Worm (Caenorhabditis elegans) whole organism, L1 larva: ENCODE data around the gene zipt-2.1.

Experiments
- C04F5.9 ChIP-seq: sonication (generic microtip); optimal IDR thresholded peaks from 2 replicates; lab custom pipeline; 2016; ENCODE audit warnings: missing genetic modification characterization, missing compliant biosample characterization
- C16A3.4 ChIP-seq: fragments of 150-350 bp; optimal IDR thresholded peaks from 2 replicates; lab custom pipeline; 2014; ENCODE audit warnings: missing biosample characterization, missing genetic modification characterization
- C34B4.2 ChIP-seq: sonication (generic microtip); optimal IDR thresholded peaks from 2 replicates; lab custom pipeline; 2017; ENCODE audit warnings: mild to moderate bottlenecking, missing genetic modification characterization, missing compliant biosample characterization
- Y116A8C.19 ChIP-seq: sonication (generic microtip); optimal IDR thresholded peaks from 2 replicates; lab custom pipeline; 2016; ENCODE audit warnings: missing compliant biosample characterization, missing genetic modification characterization, borderline replicate concordance
- alr-1 ChIP-seq: fragments of 200-800 bp; sonication (Bioruptor generic); optimal IDR thresholded peaks from 2 replicates; lab custom pipeline; 2018; ENCODE audit warnings: borderline replicate concordance, mild to moderate bottlenecking, missing genetic modification characterization, missing compliant biosample characterization
- blmp-1 ChIP-seq: fragments of 150-350 bp; optimal IDR thresholded peaks from 2 replicates; lab custom pipeline; 2014; ENCODE audit warnings: missing biosample characterization, missing genetic modification characterization
- ceh-63 ChIP-seq: fragments of 200-800 bp; sonication (Bioruptor generic); optimal IDR thresholded peaks from 2 replicates; lab custom pipeline; 2018; ENCODE audit warnings: mild to moderate bottlenecking, missing genetic modification characterization, missing compliant biosample characterization
- ceh-8 ChIP-seq: fragments of 200-800 bp; sonication (Bioruptor generic); optimal IDR thresholded peaks from 2 replicates; lab custom pipeline; 2018; ENCODE audit warnings: mild to moderate bottlenecking, missing genetic modification characterization, moderate library complexity, missing compliant biosample characterization
- ceh-82 ChIP-seq, 3 experiments: fragments of 150-350 bp in 1 of 3; sonication (generic microtip) in 2 of 3; optimal IDR thresholded peaks; 2 replicates each; lab custom pipeline; 2014 to 2017; ENCODE audit warnings: missing biosample characterization in 3 of 3, missing genetic modification characterization in 3 of 3
- ceh-88 ChIP-seq: fragments of 200-800 bp; sonication (Bioruptor generic); IDR thresholded peaks from 2 replicates; pipeline ENCODE4 v1.3.6; 2022; ENCODE audit warnings: missing genetic modification characterization, missing compliant biosample characterization
- ceh-90 ChIP-seq: sonication (generic microtip); optimal IDR thresholded peaks from 2 replicates; lab custom pipeline; 2016; ENCODE audit warnings: missing genetic modification characterization, missing compliant biosample characterization
- ces-1 ChIP-seq: fragments of 150-350 bp; optimal IDR thresholded peaks from 2 replicates; lab custom pipeline; 2014; ENCODE audit warnings: missing biosample characterization, missing genetic modification reagents, missing genetic modification characterization
- dsc-1 ChIP-seq: sonication (generic microtip); optimal IDR thresholded peaks from 2 replicates; lab custom pipeline; 2016; ENCODE audit warnings: mild to moderate bottlenecking, missing genetic modification characterization, missing compliant biosample characterization
- efl-1 ChIP-seq, 4 experiments: fragments of 150-350 bp; optimal IDR thresholded peaks in 3 of 4; peaks in 1 of 4; 1 replicate in 1 of 4; 2 replicates in 3 of 4; lab custom pipeline; 2014; ENCODE audit warnings: missing biosample characterization in 2 of 4, missing genetic modification characterization in 2 of 4, missing genetic modification reagents in 2 of 4
- efl-3 ChIP-seq: fragments of 200-800 bp; sonication (Bioruptor generic); optimal IDR thresholded peaks from 2 replicates; lab custom pipeline; 2018; ENCODE audit warnings: mild to moderate bottlenecking, missing genetic modification characterization, missing compliant biosample characterization
- elt-3 ChIP-seq, 6 experiments: fragments of 150-350 bp in 1 of 6; sonication (generic microtip); optimal IDR thresholded peaks; 2 replicates each; lab custom pipeline; 2017 to 2018; ENCODE audit warnings: missing biosample characterization in 6 of 6, missing genetic modification characterization in 6 of 6, inconsistent platforms in 1 of 6
- ets-5 ChIP-seq: fragments of 200-800 bp; sonication (Bioruptor generic); IDR thresholded peaks from 2 replicates; pipeline ENCODE4 v1.3.6; 2022; ENCODE audit warnings: missing genetic modification characterization, missing compliant biosample characterization
- fkh-10 ChIP-seq: sonication (generic microtip); optimal IDR thresholded peaks from 2 replicates; lab custom pipeline; 2017; ENCODE audit warnings: missing biosample characterization, missing genetic modification reagents, missing genetic modification characterization
- fkh-8 ChIP-seq: sonication (generic microtip); optimal IDR thresholded peaks from 2 replicates; lab custom pipeline; 2016; ENCODE audit warnings: mild to moderate bottlenecking, missing genetic modification characterization, missing compliant biosample characterization
- jun-1 ChIP-seq: fragments of 150-350 bp; optimal IDR thresholded peaks from 2 replicates; lab custom pipeline; 2014; ENCODE audit warnings: missing biosample characterization, missing genetic modification reagents, missing genetic modification characterization
- lin-13 ChIP-seq: fragments of 150-350 bp; optimal IDR thresholded peaks from 2 replicates; lab custom pipeline; 2014; ENCODE audit warnings: missing biosample characterization, missing genetic modification reagents, missing genetic modification characterization
- lin-14 ChIP-seq: fragments of 200-800 bp; sonication (Bioruptor generic); optimal IDR thresholded peaks from 2 replicates; lab custom pipeline; 2018; ENCODE audit warnings: mild to moderate bottlenecking, missing genetic modification characterization, moderate library complexity, missing compliant biosample characterization
- lin-35 ChIP-seq, 2 experiments: fragments of 150-350 bp; optimal IDR thresholded peaks; 2 replicates each; lab custom pipeline; 2014; ENCODE audit warnings: missing biosample characterization in 2 of 2, missing genetic modification characterization in 2 of 2, missing genetic modification reagents in 2 of 2
- lin-39 ChIP-seq: fragments of 150-350 bp; optimal IDR thresholded peaks from 2 replicates; lab custom pipeline; 2014; ENCODE audit warnings: missing biosample characterization, missing genetic modification reagents, missing genetic modification characterization
- lsy-2 ChIP-seq, 2 experiments: fragments of 150-350 bp; optimal IDR thresholded peaks; 2 replicates each; lab custom pipeline; 2014; ENCODE audit warnings: missing biosample characterization in 2 of 2, missing genetic modification characterization in 2 of 2
- mab-9 ChIP-seq: fragments of 200-800 bp; sonication (Bioruptor generic); IDR thresholded peaks from 2 replicates; pipeline ENCODE4 v1.3.6; 2022; ENCODE audit warnings: missing genetic modification reagents, missing genetic modification characterization, missing compliant biosample characterization
- mdl-1 ChIP-seq, 2 experiments: fragments of 150-350 bp; optimal IDR thresholded peaks; 2 replicates each; lab custom pipeline; 2014 to 2017; ENCODE audit warnings: missing biosample characterization in 2 of 2, missing genetic modification characterization in 2 of 2, inconsistent platforms in 1 of 2
- nhr-11 ChIP-seq: fragments of 150-350 bp; optimal IDR thresholded peaks from 2 replicates; lab custom pipeline; 2014; ENCODE audit warnings: missing biosample characterization, missing genetic modification characterization
- nhr-19 ChIP-seq: fragments of 200-800 bp; sonication (Bioruptor generic); conservative IDR thresholded peaks from 2 replicates; pipeline ENCODE4 v1.3.6; 2022; ENCODE audit warnings: missing genetic modification characterization, missing compliant biosample characterization
- nhr-20 ChIP-seq: sonication (generic microtip); optimal IDR thresholded peaks from 2 replicates; lab custom pipeline; 2016; ENCODE audit warnings: mild to moderate bottlenecking, missing genetic modification characterization, missing compliant biosample characterization
- nhr-28 ChIP-seq: fragments of 150-350 bp; optimal IDR thresholded peaks from 2 replicates; lab custom pipeline; 2014; ENCODE audit warnings: missing biosample characterization, missing genetic modification characterization
- nhr-76 ChIP-seq: sonication (generic microtip); optimal IDR thresholded peaks from 2 replicates; lab custom pipeline; 2017; ENCODE audit warnings: missing biosample characterization, missing genetic modification characterization
- nhr-77 ChIP-seq: fragments of 150-350 bp; optimal IDR thresholded peaks from 2 replicates; lab custom pipeline; 2014; ENCODE audit warnings: missing biosample characterization, missing genetic modification characterization
- nhr-84 ChIP-seq: sonication (generic microtip); optimal IDR thresholded peaks from 2 replicates; lab custom pipeline; 2017; ENCODE audit warnings: missing biosample characterization, missing genetic modification characterization
- nhr-85 ChIP-seq: sonication (generic microtip); peaks from one replicate; lab custom pipeline; 2016; ENCODE audit warnings: missing genetic modification characterization, inconsistent platforms, missing compliant biosample characterization
- pax-3 ChIP-seq: fragments of 200-800 bp; sonication (Bioruptor generic); optimal IDR thresholded peaks from 2 replicates; lab custom pipeline; 2018; ENCODE audit warnings: mild to moderate bottlenecking, missing genetic modification characterization, moderate library complexity, missing compliant biosample characterization
- pqm-1 ChIP-seq: sonication (generic microtip); optimal IDR thresholded peaks from 3 replicates; lab custom pipeline; 2017; ENCODE audit warnings: missing biosample characterization, missing genetic modification characterization
- rnt-1 ChIP-seq: sonication (generic microtip); optimal IDR thresholded peaks from 2 replicates; lab custom pipeline; 2016; ENCODE audit warnings: mild to moderate bottlenecking, missing genetic modification characterization, moderate library complexity, missing compliant biosample characterization
- snu-23 ChIP-seq: sonication (generic microtip); optimal IDR thresholded peaks from 2 replicates; lab custom pipeline; 2016; ENCODE audit warnings: missing genetic modification characterization, missing compliant biosample characterization
- sox-4 ChIP-seq: sonication (generic microtip); optimal IDR thresholded peaks from 2 replicates; lab custom pipeline; 2016; ENCODE audit warnings: missing genetic modification characterization, missing compliant biosample characterization
- sup-37 ChIP-seq: fragments of 200-800 bp; sonication (Bioruptor generic); optimal IDR thresholded peaks from 2 replicates; lab custom pipeline; 2018; ENCODE audit warnings: mild to moderate bottlenecking, missing genetic modification characterization, missing compliant biosample characterization
- tbx-2 ChIP-seq: sonication (generic microtip); optimal IDR thresholded peaks from 2 replicates; lab custom pipeline; 2016; ENCODE audit warnings: missing genetic modification characterization, missing compliant biosample characterization
- tlp-1 ChIP-seq: fragments of 150-350 bp; optimal IDR thresholded peaks from 2 replicates; lab custom pipeline; 2014; ENCODE audit warnings: missing biosample characterization, missing genetic modification characterization
- unc-130 ChIP-seq: fragments of 150-350 bp; optimal IDR thresholded peaks from 2 replicates; lab custom pipeline; 2017; ENCODE audit warnings: missing biosample characterization, missing genetic modification characterization, inconsistent platforms
- unc-30 ChIP-seq: sonication (generic microtip); optimal IDR thresholded peaks from 2 replicates; lab custom pipeline; 2017; ENCODE audit warnings: missing biosample characterization, missing genetic modification characterization
- unc-62 ChIP-seq: fragments of 150-350 bp; optimal IDR thresholded peaks from 2 replicates; lab custom pipeline; 2014; ENCODE audit warnings: missing biosample characterization, missing genetic modification reagents, missing genetic modification characterization
- unc-86 ChIP-seq: sonication (generic microtip); optimal IDR thresholded peaks from 2 replicates; lab custom pipeline; 2016; ENCODE audit warnings: missing genetic modification characterization, missing compliant biosample characterization
- unc-98 ChIP-seq: fragments of 200-800 bp; sonication (Bioruptor generic); IDR thresholded peaks from 2 replicates; pipeline ENCODE4 v1.3.6; 2022; ENCODE audit warnings: missing genetic modification characterization, missing compliant biosample characterization
- vab-15 ChIP-seq: sonication (generic microtip); optimal IDR thresholded peaks from 2 replicates; lab custom pipeline; 2017; ENCODE audit warnings: missing genotype, mild to moderate bottlenecking, missing genetic modification characterization, missing compliant biosample characterization
- ztf-4 ChIP-seq: fragments of 150-350 bp; optimal IDR thresholded peaks from 2 replicates; lab custom pipeline; 2014; ENCODE audit warnings: missing biosample characterization, missing genetic modification characterization

The zipt-2.1 gene

ce11 chrIV:10782014-10782413 lies 17.4 kb upstream of the zipt-2.1 start (continued):
- TF ChIP-seq unc-130 (tag; lab: Kevin White, UChicago) = peak; percentile 29
- no peak for TF ChIP-seq lin-39 (tag; lab: Kevin White, UChicago)
- no peak for TF ChIP-seq nhr-11 (tag; lab: Kevin White, UChicago)
- TF ChIP-seq nhr-85 = peak; percentile 95
- TF ChIP-seq mdl-1 (tag; optimal IDR thresholded peaks at IDR 0.05; lab: Kevin White, UChicago) = peak in 1 of 2 experiments; percentile 93
- no peak for TF ChIP-seq alr-1 (tag; lab: Kevin White, UChicago)
- peak; percentile 65 for TF ChIP-seq nhr-19 (GFP tag; lab: Robert Waterston, UW)
- TF ChIP-seq nhr-28 = no peak
- TF ChIP-seq snu-23 (GFP tag; lab: Kevin White, UChicago) = peak; percentile 62
- TF ChIP-seq ceh-82 (tag; optimal IDR thresholded peaks at IDR 0.05; lab: Kevin White, UChicago) = no peak
- no peak for TF ChIP-seq mab-9 (GFP tag; lab: Robert Waterston, UW)
- TF ChIP-seq C04F5.9 (tag; lab: Kevin White, UChicago) = no peak
- TF ChIP-seq jun-1 (tag; lab: Kevin White, UChicago) = no peak
- TF ChIP-seq nhr-77 (tag; lab: Kevin White, UChicago) = no peak
- TF ChIP-seq C34B4.2 (tag; lab: Kevin White, UChicago) = no peak
- no peak for TF ChIP-seq ceh-90
- TF ChIP-seq ceh-63 = no peak
- no peak for TF ChIP-seq tlp-1 (tag; lab: Kevin White, UChicago)
- TF ChIP-seq unc-62 (GFP tag; lab: Kevin White, UChicago) = no peak
- no peak for TF ChIP-seq ceh-88 (GFP tag; lab: Robert Waterston, UW)
- TF ChIP-seq tbx-2 (tag; lab: Kevin White, UChicago) = peak; percentile 62
- no peak for TF ChIP-seq pax-3
- no peak for TF ChIP-seq Y116A8C.19 (tag; lab: Kevin White, UChicago)
- no peak for TF ChIP-seq ceh-8
- no peak for TF ChIP-seq vab-15 (tag; lab: Kevin White, UChicago)
- TF ChIP-seq C16A3.4 = peak; percentile 20
- TF ChIP-seq unc-30 (tag; lab: Kevin White, UChicago) = no peak
- no peak for TF ChIP-seq ets-5
- TF ChIP-seq dsc-1 (tag; lab: Kevin White, UChicago) = no peak
- no peak for TF ChIP-seq ztf-4 (tag; lab: Kevin White, UChicago)
- TF ChIP-seq lin-35 (GFP tag; optimal IDR thresholded peaks at IDR 0.05; lab: Kevin White, UChicago) = peak in 1 of 2 experiments; percentile 62
- peak; percentile 66 for TF ChIP-seq lin-14 (GFP tag; lab: Kevin White, UChicago)
- no peak for TF ChIP-seq efl-3 (GFP tag; lab: Kevin White, UChicago)
- no peak for TF ChIP-seq sox-4 (tag; lab: Kevin White, UChicago)
- no peak for TF ChIP-seq nhr-84 (tag; lab: Kevin White, UChicago)
- TF ChIP-seq unc-86 = no peak
- no peak for TF ChIP-seq efl-1 (optimal IDR thresholded peaks at IDR 0.05; lab: Kevin White, UChicago)
- peak in 1 of 2 experiments; percentile 89 for TF ChIP-seq efl-1 (GFP tag; optimal IDR thresholded peaks at IDR 0.05 in 1 of 2; lab: Kevin White, UChicago)
- no peak for TF ChIP-seq pqm-1

- TF ChIP-seq tbx-2 (tag; lab: Kevin White, UChicago) = peak; percentile 24
- no peak for TF ChIP-seq ceh-63
- peak in 5 of 6 experiments; percentile 18 to 91 (median 49) for TF ChIP-seq elt-3 (tag; optimal IDR thresholded peaks at IDR 0.05; lab: Kevin White, UChicago)
- TF ChIP-seq rnt-1 = no peak
- TF ChIP-seq lin-13 (GFP tag; lab: Kevin White, UChicago) = no peak
- no peak for TF ChIP-seq fkh-8 (tag; lab: Kevin White, UChicago)
- no peak for TF ChIP-seq efl-3 (GFP tag; lab: Kevin White, UChicago)
- TF ChIP-seq nhr-20 (tag; lab: Kevin White, UChicago) = peak; percentile 66
- peak; percentile 34 for TF ChIP-seq snu-23 (GFP tag; lab: Kevin White, UChicago)
- TF ChIP-seq ceh-88 (GFP tag; lab: Robert Waterston, UW) = no peak
- TF ChIP-seq sox-4 (tag; lab: Kevin White, UChicago) = no peak
- TF ChIP-seq alr-1 (tag; lab: Kevin White, UChicago) = no peak
- no peak for TF ChIP-seq unc-62 (GFP tag; lab: Kevin White, UChicago)
- no peak for TF ChIP-seq unc-98 (GFP tag; lab: Robert Waterston, UW)
- TF ChIP-seq dsc-1 (tag; lab: Kevin White, UChicago) = no peak
- TF ChIP-seq fkh-10 = no peak
- peak; percentile 72 for TF ChIP-seq blmp-1 (tag; lab: Kevin White, UChicago)
- TF ChIP-seq lsy-2 (tag; optimal IDR thresholded peaks at IDR 0.05; lab: Kevin White, UChicago) = peak in 1 of 2 experiments; percentile 23
- peak in 1 of 2 experiments; percentile 27 for TF ChIP-seq mdl-1 (tag; optimal IDR thresholded peaks at IDR 0.05; lab: Kevin White, UChicago)
- peak; percentile 90 for TF ChIP-seq nhr-85
- TF ChIP-seq sup-37 = no peak
- peak; percentile 38; the same call in 1 of the 2 replicates for TF ChIP-seq nhr-19 (GFP tag; lab: Robert Waterston, UW)
- no peak for TF ChIP-seq ces-1 (GFP tag; lab: Kevin White, UChicago)
- no peak for TF ChIP-seq nhr-28
- TF ChIP-seq lin-14 (GFP tag; lab: Kevin White, UChicago) = peak; percentile 50
- peak in 1 of 2 experiments; percentile 25 for TF ChIP-seq lin-35 (GFP tag; optimal IDR thresholded peaks at IDR 0.05; lab: Kevin White, UChicago)
- TF ChIP-seq nhr-76 (tag; lab: Kevin White, UChicago) = no peak
Measured at ce11 chrIV:10784085-10784484, 15.4 kb upstream of the zipt-2.1 start.
